Worm (Caenorhabditis elegans): ENCODE results near the gene rpm-1.
A peak's percentile ranks its signal among the peaks of the same experiment; 100 is the strongest.

Gene rpm-1

ce11 chrV:8776270-8776669 lies 43.5 kb downstream of the rpm-1 start, which contains the start of gene B0507.1:
TSS of gene B0507.1 (plus strand) at chrV:8776570.
- TF ChIP-seq lin-13 (tag; optimal IDR thresholded peaks at IDR 0.05): no peak
- TF ChIP-seq ceh-39 (tag; optimal IDR thresholded peaks at IDR 0.05): no peak
- no peak for TF ChIP-seq nhr-28 (tag; optimal IDR thresholded peaks at IDR 0.05)
- no peak for TF ChIP-seq bed-3 (GFP tag; optimal IDR thresholded peaks at IDR 0.05)
- no peak for TF ChIP-seq unc-62 (GFP tag; optimal IDR thresholded peaks at IDR 0.05)
- no peak for TF ChIP-seq sptf-1 (tag; optimal IDR thresholded peaks at IDR 0.05)
- no peak for TF ChIP-seq unc-120 (tag; optimal IDR thresholded peaks at IDR 0.05; ENCODE audit: poor library complexity, severe bottlenecking)
- no peak for TF ChIP-seq nhr-2 (tag; optimal IDR thresholded peaks at IDR 0.05)
- TF ChIP-seq lsy-2 (tag; optimal IDR thresholded peaks at IDR 0.05): no peak
- TF ChIP-seq zip-8 (tag; optimal IDR thresholded peaks at IDR 0.05): no peak
- TF ChIP-seq tbx-8 (GFP tag; optimal IDR thresholded peaks at IDR 0.05): no peak
- no peak for TF ChIP-seq elt-3 (tag; optimal IDR thresholded peaks at IDR 0.05)
- TF ChIP-seq flh-1 (GFP tag; optimal IDR thresholded peaks at IDR 0.05): no peak

- TF ChIP-seq sptf-1 (tag; optimal IDR thresholded peaks at IDR 0.05) (no peak), ces-1 (GFP tag; optimal IDR thresholded peaks at IDR 0.05) (peak; percentile 51)
Observed at ce11 chrV:8773826-8774382, 45.9 kb downstream of the rpm-1 start, which contains the start of gene B0507.2. TSS of gene B0507.2 (plus strand) at chrV:8774332.

- TF ChIP-seq tbx-8 (GFP tag; optimal IDR thresholded peaks at IDR 0.05) (no peak), mab-5 (tag; optimal IDR thresholded peaks at IDR 0.05) (no peak), elt-3 (tag; optimal IDR thresholded peaks at IDR 0.05) (no peak), M03D4.4 (tag; optimal IDR thresholded peaks at IDR 0.05) (no peak), pha-4 (tag; optimal IDR thresholded peaks at IDR 0.05) (no peak), nhr-237 (tag; optimal IDR thresholded peaks at IDR 0.05) (no peak), elt-1 (tag; optimal IDR thresholded peaks at IDR 0.05; ENCODE audit: borderline replicate concordance, insufficient read depth) (no peak), sem-2 (GFP tag; optimal IDR thresholded peaks at IDR 0.05) (no peak), bed-3 (GFP tag; optimal IDR thresholded peaks at IDR 0.05) (no peak), nhr-28 (tag; optimal IDR thresholded peaks at IDR 0.05) (no peak), nhr-76 (tag; optimal IDR thresholded peaks at IDR 0.05) (no peak), unc-120 (tag; optimal IDR thresholded peaks at IDR 0.05; ENCODE audit: poor library complexity, severe bottlenecking) (no peak), nhr-12 (tag; optimal IDR thresholded peaks at IDR 0.05) (no peak), cnd-1 (tag; optimal IDR thresholded peaks at IDR 0.05) (no peak)
Observed at ce11 chrV:8771599-8771998, 48.2 kb downstream of the rpm-1 start, which contains the start of gene srx-115. TSS of gene srx-115 (plus strand) at chrV:8771899.

ce11 chrV:8769154-8769553 lies 50.6 kb downstream of the rpm-1 start:
- no peak for TF ChIP-seq unc-39 (tag; optimal IDR thresholded peaks at IDR 0.05)
- no peak for TF ChIP-seq nhr-28 (tag; optimal IDR thresholded peaks at IDR 0.05)
- no peak for TF ChIP-seq elt-3 (tag; optimal IDR thresholded peaks at IDR 0.05)
- TF ChIP-seq nhr-12 (tag; optimal IDR thresholded peaks at IDR 0.05): no peak
- no peak for TF ChIP-seq nhr-76 (tag; optimal IDR thresholded peaks at IDR 0.05)
- no peak for TF ChIP-seq unc-62 (GFP tag; optimal IDR thresholded peaks at IDR 0.05)
- no peak for TF ChIP-seq drap-1 (GFP tag; optimal IDR thresholded peaks at IDR 0.05)
- TF ChIP-seq lin-13 (tag; optimal IDR thresholded peaks at IDR 0.05): no peak
- no peak for TF ChIP-seq unc-120 (tag; optimal IDR thresholded peaks at IDR 0.05; ENCODE audit: poor library complexity, severe bottlenecking)
- TF ChIP-seq nhr-237 (tag; optimal IDR thresholded peaks at IDR 0.05): no peak
- no peak for TF ChIP-seq elt-1 (tag; optimal IDR thresholded peaks at IDR 0.05; ENCODE audit: borderline replicate concordance, insufficient read depth)
- no peak for TF ChIP-seq tbx-8 (GFP tag; optimal IDR thresholded peaks at IDR 0.05)
- no peak for TF ChIP-seq ces-1 (GFP tag; optimal IDR thresholded peaks at IDR 0.05)
- TF ChIP-seq ceh-43 (GFP tag; optimal IDR thresholded peaks at IDR 0.05): no peak
- TF ChIP-seq ztf-11 (tag; optimal IDR thresholded peaks at IDR 0.05): no peak
- TF ChIP-seq mls-2 (tag; optimal IDR thresholded peaks at IDR 0.05): no peak

ce11 chrV:8768481-8768959 lies 51.2 kb downstream of the rpm-1 start, which contains the start of gene B0507.3:
TSS of gene B0507.3 (plus strand) at chrV:8768909.
- TF ChIP-seq sem-2 (GFP tag; optimal IDR thresholded peaks at IDR 0.05) (no peak), mls-2 (tag; optimal IDR thresholded peaks at IDR 0.05) (no peak), zip-8 (tag; optimal IDR thresholded peaks at IDR 0.05) (no peak), flh-1 (GFP tag; optimal IDR thresholded peaks at IDR 0.05) (no peak), ceh-43 (GFP tag; optimal IDR thresholded peaks at IDR 0.05) (no peak), unc-62 (GFP tag; optimal IDR thresholded peaks at IDR 0.05) (no peak), nhr-2 (tag; optimal IDR thresholded peaks at IDR 0.05) (no peak), ham-2 (GFP tag; optimal IDR thresholded peaks at IDR 0.05) (no peak), elt-3 (tag; optimal IDR thresholded peaks at IDR 0.05) (no peak), lin-13 (tag; optimal IDR thresholded peaks at IDR 0.05) (no peak), unc-120 (tag; optimal IDR thresholded peaks at IDR 0.05; ENCODE audit: poor library complexity, severe bottlenecking) (no peak)

All from whole organism, mixed stage, embryonic.